Worm (Caenorhabditis elegans): ENCODE data around the gene glb-10.
A peak's percentile ranks its signal among the peaks of the same experiment; 100 is the strongest.

glb-10 gene

ce11 chrII:6348360-6348759 lies 39.3 kb upstream of the glb-10 start (continued):
- TF ChIP-seq skn-1 (tag; optimal IDR thresholded peaks at IDR 0.05) = no peak
- peak; percentile 84 for TF ChIP-seq ceh-16 (tag; optimal IDR thresholded peaks at IDR 0.05)
- TF ChIP-seq crh-2 (tag; optimal IDR thresholded peaks at IDR 0.05) = peak; percentile 96
- TF ChIP-seq nhr-11 (tag; optimal IDR thresholded peaks at IDR 0.05) = no peak
- peak; percentile 87 for TF ChIP-seq sem-4 (tag; optimal IDR thresholded peaks at IDR 0.05)
- TF ChIP-seq ceh-82 (tag; optimal IDR thresholded peaks at IDR 0.05) = peak; percentile 44
- TF ChIP-seq unc-39 (tag; optimal IDR thresholded peaks at IDR 0.05) = no peak
- TF ChIP-seq elt-1 (tag; optimal IDR thresholded peaks at IDR 0.05) = peak; percentile 66
- TF ChIP-seq nhr-12 (tag; optimal IDR thresholded peaks at IDR 0.05) = no peak
- TF ChIP-seq F13H6.1 (tag; optimal IDR thresholded peaks at IDR 0.05) = peak; percentile 95

- TF ChIP-seq sma-9 (GFP tag; optimal IDR thresholded peaks at IDR 0.05) (peak; percentile 51), sma-9 (tag; optimal IDR thresholded peaks at IDR 0.05) (no peak), nhr-25 (tag; optimal IDR thresholded peaks at IDR 0.05) (peak; percentile 55), lin-13 (GFP tag; optimal IDR thresholded peaks at IDR 0.05) (peak; percentile 15), dmd-4 (tag; optimal IDR thresholded peaks at IDR 0.05) (no peak), snpc-4 (tag; optimal IDR thresholded peaks at IDR 0.05) (no peak), mbf-1 (tag; optimal IDR thresholded peaks at IDR 0.05) (no peak), sem-4 (tag; optimal IDR thresholded peaks at IDR 0.05) (peak; percentile 9), nhr-129 (tag; optimal IDR thresholded peaks at IDR 0.05) (peak; percentile 91), zag-1 (tag; optimal IDR thresholded peaks at IDR 0.05) (peak; percentile 71), C34F6.9 (tag; optimal IDR thresholded peaks at IDR 0.05) (peak; percentile 81), ceh-16 (tag; optimal IDR thresholded peaks at IDR 0.05) (no peak), elt-1 (tag; optimal IDR thresholded peaks at IDR 0.05) (no peak), crh-2 (tag; optimal IDR thresholded peaks at IDR 0.05) (peak; percentile 51), lsy-2 (tag; optimal IDR thresholded peaks at IDR 0.05) (peak; percentile 36 to 59), fos-1 (tag; optimal IDR thresholded peaks at IDR 0.05) (peak; percentile 55), egl-27 (tag; optimal IDR thresholded peaks at IDR 0.05) (peak; percentile 45), ztf-11 (tag; optimal IDR thresholded peaks at IDR 0.05) (no peak), alr-1 (tag; optimal IDR thresholded peaks at IDR 0.05) (no peak), lin-11 (tag; optimal IDR thresholded peaks at IDR 0.05) (peak; percentile 60), unc-55 (GFP tag; optimal IDR thresholded peaks at IDR 0.05) (peak; percentile 68), blmp-1 (tag; optimal IDR thresholded peaks at IDR 0.05; ENCODE audit: insufficient read depth) (peak; percentile 83), elt-3 (tag; optimal IDR thresholded peaks at IDR 0.05) (no peak), aly-2 (tag; optimal IDR thresholded peaks at IDR 0.05) (no peak), nhr-6 (tag; optimal IDR thresholded peaks at IDR 0.05) (peak; percentile 48), unc-62 (GFP tag; optimal IDR thresholded peaks at IDR 0.05) (peak; percentile 14), ama-1 (optimal IDR thresholded peaks at IDR 0.05) (peak; percentile 97), nhr-23 (tag; optimal IDR thresholded peaks at IDR 0.05) (no peak), nhr-77 (tag; optimal IDR thresholded peaks at IDR 0.05) (no peak), nhr-21 (tag; optimal IDR thresholded peaks at IDR 0.05) (peak; percentile 50), ceh-82 (tag; optimal IDR thresholded peaks at IDR 0.05) (peak; percentile 28), Y55F3AM.14 (GFP tag; optimal IDR thresholded peaks at IDR 0.05) (peak; percentile 36), mdl-1 (tag; optimal IDR thresholded peaks at IDR 0.05) (peak; percentile 14 to 25), sma-3 (GFP tag; optimal IDR thresholded peaks at IDR 0.05) (peak; percentile 35), skn-1 (tag; optimal IDR thresholded peaks at IDR 0.05) (no peak)
Observed at ce11 chrII:6347341-6348118, 38.4 kb upstream of the glb-10 start, which contains the start of gene lgg-1. lgg-1 (minus strand) TSS chrII:6347719.

- TF ChIP-seq skn-1 (tag; optimal IDR thresholded peaks at IDR 0.05) (peak; percentile 82), lin-11 (tag; optimal IDR thresholded peaks at IDR 0.05) (no peak), crh-2 (tag; optimal IDR thresholded peaks at IDR 0.05) (peak; percentile 79), fos-1 (tag; optimal IDR thresholded peaks at IDR 0.05) (peak; percentile 14), C34F6.9 (tag; optimal IDR thresholded peaks at IDR 0.05) (peak; percentile 78), gmeb-1 (tag; optimal IDR thresholded peaks at IDR 0.05) (peak; percentile 55), aly-2 (tag; optimal IDR thresholded peaks at IDR 0.05) (no peak), unc-55 (GFP tag; optimal IDR thresholded peaks at IDR 0.05) (peak; percentile 53), nhr-129 (tag; optimal IDR thresholded peaks at IDR 0.05) (peak; percentile 89), sma-3 (GFP tag; optimal IDR thresholded peaks at IDR 0.05) (peak; percentile 79), unc-62 (GFP tag; optimal IDR thresholded peaks at IDR 0.05) (no peak), mbf-1 (tag; optimal IDR thresholded peaks at IDR 0.05) (no peak), nhr-25 (tag; optimal IDR thresholded peaks at IDR 0.05) (peak; percentile 81), F13H6.1 (tag; optimal IDR thresholded peaks at IDR 0.05) (peak; percentile 54), lsy-2 (tag; optimal IDR thresholded peaks at IDR 0.05) (peak; percentile 37 to 83), ztf-1 (GFP tag; conservative IDR thresholded peaks at IDR 0.05) (0 out of 2 replicates have a peak, but pooled peaks have one; percentile 66), nhr-6 (tag; optimal IDR thresholded peaks at IDR 0.05) (peak; percentile 86), nhr-10 (tag; optimal IDR thresholded peaks at IDR 0.05) (peak; percentile 42), ama-1 (optimal IDR thresholded peaks at IDR 0.05) (peak; percentile 98), sma-9 (GFP tag; optimal IDR thresholded peaks at IDR 0.05) (peak; percentile 62), sma-9 (tag; optimal IDR thresholded peaks at IDR 0.05) (no peak), unc-39 (tag; optimal IDR thresholded peaks at IDR 0.05) (no peak), lin-13 (GFP tag; optimal IDR thresholded peaks at IDR 0.05) (peak; percentile 73), blmp-1 (tag; optimal IDR thresholded peaks at IDR 0.05; ENCODE audit: insufficient read depth) (peak; percentile 20), egl-27 (tag; optimal IDR thresholded peaks at IDR 0.05) (peak; percentile 25), ztf-4 (tag; optimal IDR thresholded peaks at IDR 0.05) (peak; percentile 95), elt-1 (tag; optimal IDR thresholded peaks at IDR 0.05) (no peak), nhr-11 (tag; optimal IDR thresholded peaks at IDR 0.05) (no peak), alr-1 (tag; optimal IDR thresholded peaks at IDR 0.05) (no peak), nhr-21 (tag; optimal IDR thresholded peaks at IDR 0.05) (peak; percentile 90), Y55F3AM.14 (GFP tag; optimal IDR thresholded peaks at IDR 0.05) (peak; percentile 20), sem-4 (tag; optimal IDR thresholded peaks at IDR 0.05) (no peak)
Observed at ce11 chrII:6346551-6347079, 37.5 kb upstream of the glb-10 start.
